Fruit fly (Drosophila melanogaster): ENCODE measurements around the gene bond.

bond gene

dm6 chr3R:22530305-22530704, 20.2 kb upstream of the bond start, which contains the start of gene CG33099 (continued):
- TF ChIP-seq lola (GFP tag; optimal IDR thresholded peaks at IDR 0.05) (peak in 1 of 3 experiments; percentile 7), sna (GFP tag; IDR thresholded peaks at IDR 0.05; ENCODE audit: partially characterized antibody) (no peak), chif (GFP tag; optimal IDR thresholded peaks at IDR 0.05) (peak; percentile 20 to 21), tin (GFP tag; optimal IDR thresholded peaks at IDR 0.05) (no peak), pfk (GFP tag; optimal IDR thresholded peaks at IDR 0.05) (peak; percentile 25), sug (tag; optimal IDR thresholded peaks at IDR 0.05) (peak; percentile 65), rib (GFP tag; IDR thresholded peaks at IDR 0.05) (peak; percentile 44; the same call in 1 of the 2 replicates), Mes4 (GFP tag; optimal IDR thresholded peaks at IDR 0.05) (no peak), Nf-YB (GFP tag; optimal IDR thresholded peaks at IDR 0.05) (no peak), Dek (tag; optimal IDR thresholded peaks at IDR 0.05) (peak; percentile 38), Lim3 (GFP tag; IDR thresholded peaks at IDR 0.05) (no peak), Rfx (GFP tag; IDR thresholded peaks at IDR 0.05) (peak; percentile 57; the same call in 1 of the 2 replicates), C15 (GFP tag; IDR thresholded peaks at IDR 0.05) (no peak), da (GFP tag; optimal IDR thresholded peaks at IDR 0.05) (no peak), zen2 (GFP tag; IDR thresholded peaks at IDR 0.05; ENCODE audit: partially characterized antibody) (no peak), pita (GFP tag; optimal IDR thresholded peaks at IDR 0.05) (no peak), ato (GFP tag; IDR thresholded peaks at IDR 0.05; ENCODE audit: partially characterized antibody) (no peak), fu2 (GFP tag; optimal IDR thresholded peaks at IDR 0.05) (no peak), phol (tag; optimal IDR thresholded peaks at IDR 0.05) (no peak), CG8478 (optimal IDR thresholded peaks at IDR 0.05) (no peak), CG17802 (tag; optimal IDR thresholded peaks at IDR 0.05) (no peak), zf30C (GFP tag; optimal IDR thresholded peaks at IDR 0.05) (no peak), H15 (GFP tag; IDR thresholded peaks at IDR 0.05) (no peak), ssp (GFP tag; IDR thresholded peaks at IDR 0.05) (no peak), gsb-n (tag; optimal IDR thresholded peaks at IDR 0.05) (no peak), CG8944 (GFP tag; optimal IDR thresholded peaks at IDR 0.05) (peak; percentile 25), CG12769 (tag; optimal IDR thresholded peaks at IDR 0.05) (peak; percentile 19), CG3847 (GFP tag; IDR thresholded peaks at IDR 0.05) (no peak), Dfd (GFP tag; optimal IDR thresholded peaks at IDR 0.05) (no peak), Oli (tag; optimal IDR thresholded peaks at IDR 0.05) (no peak), Xbp1 (GFP tag; optimal IDR thresholded peaks at IDR 0.05) (no peak), vvl (GFP tag; IDR thresholded peaks at IDR 0.05) (peak; percentile 47; the same call in 1 of the 2 replicates), Poxn (GFP tag; IDR thresholded peaks at IDR 0.05) (no peak), Hey (tag; optimal IDR thresholded peaks at IDR 0.05) (peak; percentile 51), CG8290 (GFP tag; optimal IDR thresholded peaks at IDR 0.05) (no peak), CG8290 (tag; optimal IDR thresholded peaks at IDR 0.05) (peak in 1 of 2 experiments; percentile 69), Dref (GFP tag; IDR thresholded peaks at IDR 0.05) (no peak), CG14014 (GFP tag; IDR thresholded peaks at IDR 0.05) (peak; percentile 71; the same call in 1 of the 2 replicates), CG4424 (GFP tag; optimal IDR thresholded peaks at IDR 0.05) (no peak), CG7271 (tag; optimal IDR thresholded peaks at IDR 0.05) (peak; percentile 0), dmrt99B (tag; optimal IDR thresholded peaks at IDR 0.05) (peak; percentile 4), bowl (GFP tag; IDR thresholded peaks at IDR 0.05) (0 out of 2 replicates have a peak, but pooled peaks have one; percentile 20), CG4617 (GFP tag; optimal IDR thresholded peaks at IDR 0.05; ENCODE audit: borderline replicate concordance) (no peak), CG8359 (GFP tag; optimal IDR thresholded peaks at IDR 0.05; ENCODE audit: borderline replicate concordance) (peak; percentile 35), ken (GFP tag; IDR thresholded peaks at IDR 0.05) (0 out of 3 replicates have a peak, but pooled peaks have one; percentile 30), p53 (GFP tag; optimal IDR thresholded peaks at IDR 0.05) (peak; percentile 38), ci (GFP tag; IDR thresholded peaks at IDR 0.05) (peak; percentile 78), zfh1 (GFP tag; IDR thresholded peaks at IDR 0.05) (0 out of 3 replicates have a peak, but pooled peaks have one; percentile 34), MBD-R2 (GFP tag; IDR thresholded peaks at IDR 0.05) (no peak), CG3726 (GFP tag; IDR thresholded peaks at IDR 0.05) (no peak), cad (GFP tag; optimal IDR thresholded peaks at IDR 0.05) (no peak), ttk (GFP tag; IDR thresholded peaks at IDR 0.05) (no peak)

Data from whole organism, embryonic.